Worm (Caenorhabditis elegans): ENCODE results near the gene clc-31.

The clc-31 gene

DNA sequence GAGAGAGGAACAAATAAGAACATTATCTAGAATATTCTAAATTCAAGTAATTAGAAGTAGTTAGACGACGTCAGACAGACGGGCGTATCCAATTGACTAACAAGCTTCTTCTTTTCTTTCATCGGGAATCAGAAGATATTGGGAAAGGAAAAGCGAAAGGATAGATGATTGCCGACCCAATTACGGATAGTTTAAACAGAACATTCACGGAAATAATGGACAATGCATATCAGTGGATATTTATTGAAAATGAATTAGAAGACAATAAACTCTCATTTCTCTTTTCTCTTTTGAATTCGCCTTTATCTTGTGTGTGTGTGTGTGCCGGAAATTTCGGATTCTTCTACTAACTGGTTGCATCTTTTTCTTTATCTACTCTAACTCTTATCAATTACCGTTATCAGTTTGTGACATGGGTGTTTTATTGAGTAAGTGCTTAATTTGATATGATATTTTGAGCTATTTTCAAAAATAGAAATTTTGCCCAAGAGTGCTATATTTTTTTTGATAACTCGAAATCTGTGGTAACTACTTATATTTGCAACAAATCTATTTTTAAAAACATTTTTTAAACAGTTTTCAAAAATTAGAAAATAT, 6.4 kb upstream of the clc-31 start:
- TF ChIP-seq pqm-1 (tag; optimal IDR thresholded peaks at IDR 0.05), result peak; percentile 1
- TF ChIP-seq aha-1 (tag), result peak; percentile 85
- TF ChIP-seq R02D3.7 (tag; optimal IDR thresholded peaks at IDR 0.05), result no peak
- TF ChIP-seq madf-9 (GFP tag; conservative IDR thresholded peaks at IDR 0.05), result no peak
- peak in 1 of 2 experiments; percentile 60 for TF ChIP-seq unc-62 (GFP tag; optimal IDR thresholded peaks at IDR 0.05 in 1 of 2)
- no peak for TF ChIP-seq unc-62 (tag; optimal IDR thresholded peaks at IDR 0.05)

DNA sequence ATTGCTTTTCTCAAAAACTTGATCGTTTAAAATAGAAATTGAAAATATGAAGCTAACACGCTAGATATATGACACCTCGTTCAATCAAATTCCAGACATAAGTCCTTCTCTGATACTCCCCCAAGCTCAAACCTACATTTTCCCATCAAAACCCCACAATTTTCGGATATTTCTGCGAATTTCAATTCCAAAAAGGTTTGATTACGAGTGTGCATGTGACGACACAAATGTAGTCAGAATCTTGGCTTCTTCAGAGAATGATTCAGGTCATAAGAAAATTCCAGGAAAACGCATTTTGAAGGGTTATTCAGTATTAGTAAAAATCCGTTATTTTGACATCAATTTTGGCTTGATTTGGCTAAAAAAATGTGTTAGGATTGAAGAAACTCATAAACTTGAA, 5.5 kb upstream of the clc-31 start:
- TF ChIP-seq Y5F2A.4 (GFP tag; optimal IDR thresholded peaks at IDR 0.05) (no peak), lin-13 (GFP tag; optimal IDR thresholded peaks at IDR 0.05) (no peak), dmd-8 (GFP tag; IDR thresholded peaks at IDR 0.05) (no peak), lin-29 (GFP tag; IDR thresholded peaks at IDR 0.05) (no peak), dpl-1 (GFP tag; optimal IDR thresholded peaks at IDR 0.05) (no peak), madf-9 (GFP tag; conservative IDR thresholded peaks at IDR 0.05) (no peak), unc-62 (GFP tag; optimal IDR thresholded peaks at IDR 0.05 in 1 of 2) (no peak), unc-62 (tag; optimal IDR thresholded peaks at IDR 0.05) (no peak), duxl-1 (tag; optimal IDR thresholded peaks at IDR 0.05; ENCODE audit: poor library complexity) (no peak), spr-3 (GFP tag; optimal IDR thresholded peaks at IDR 0.05) (no peak)

DNA sequence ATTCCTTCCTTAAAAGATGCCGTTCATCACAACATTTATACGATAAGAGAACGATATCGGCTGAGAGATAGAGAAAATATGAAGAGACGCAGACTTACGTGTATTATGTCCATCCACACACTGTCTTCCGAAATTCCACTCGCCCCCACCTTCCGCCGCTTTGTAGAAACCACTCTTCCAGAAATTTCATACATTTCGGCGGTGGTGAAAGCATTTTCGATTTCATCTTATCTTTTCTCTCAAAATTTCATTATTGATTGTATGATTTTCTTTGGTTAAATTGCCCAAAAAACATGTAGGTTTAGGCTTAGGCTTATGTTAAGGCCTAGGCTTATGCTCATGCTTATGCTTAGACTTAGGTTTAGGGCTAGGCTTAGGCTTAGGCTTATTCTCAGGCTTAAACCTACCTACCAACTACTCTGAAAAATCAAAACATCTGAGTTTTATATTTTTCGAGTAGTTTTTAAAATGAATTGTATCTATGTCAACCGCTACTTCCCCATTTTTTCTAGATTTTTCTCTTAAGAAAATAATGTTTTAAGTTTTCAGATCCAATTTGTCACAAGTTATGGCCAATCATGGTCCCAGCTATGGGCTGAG, 3.0 kb upstream of the clc-31 start, which contains the start of gene cpn-2:
cpn-2 (plus strand) TSS at position 550 of the 600 bp plus-strand sequence.
- no peak for TF ChIP-seq mdt-29 (GFP tag; IDR thresholded peaks at IDR 0.05)
- no peak for TF ChIP-seq nhr-28 (tag; optimal IDR thresholded peaks at IDR 0.05)
- TF ChIP-seq zfp-2 (tag; optimal IDR thresholded peaks at IDR 0.05), result no peak
- no peak for TF ChIP-seq F49E8.2 (tag; optimal IDR thresholded peaks at IDR 0.05; ENCODE audit: borderline replicate concordance)
- no peak for TF ChIP-seq rbr-2 (tag; optimal IDR thresholded peaks at IDR 0.05)

DNA sequence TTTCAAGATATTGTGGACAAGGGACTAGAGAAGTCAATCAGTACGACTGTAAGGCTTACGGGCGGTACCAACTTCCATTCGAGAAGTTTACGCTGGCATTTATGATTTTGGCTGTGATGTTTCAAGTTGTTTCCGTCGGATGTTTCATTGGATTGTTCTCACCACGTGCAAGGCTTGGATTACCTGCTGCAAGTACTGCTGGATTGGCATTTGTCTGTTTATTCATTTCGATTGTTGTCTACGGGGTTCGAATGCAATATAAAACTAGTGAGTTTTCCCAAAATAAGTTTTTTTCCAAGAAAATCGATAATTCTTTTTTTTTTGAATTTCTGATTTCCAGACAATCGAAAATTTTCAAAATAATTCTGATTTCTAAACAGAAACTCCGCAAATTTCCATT, 390 bp downstream of the clc-31 start:
- TF ChIP-seq nhr-48 (tag; optimal IDR thresholded peaks at IDR 0.05) (no peak), aha-1 (tag) (peak; percentile 91)

DNA sequence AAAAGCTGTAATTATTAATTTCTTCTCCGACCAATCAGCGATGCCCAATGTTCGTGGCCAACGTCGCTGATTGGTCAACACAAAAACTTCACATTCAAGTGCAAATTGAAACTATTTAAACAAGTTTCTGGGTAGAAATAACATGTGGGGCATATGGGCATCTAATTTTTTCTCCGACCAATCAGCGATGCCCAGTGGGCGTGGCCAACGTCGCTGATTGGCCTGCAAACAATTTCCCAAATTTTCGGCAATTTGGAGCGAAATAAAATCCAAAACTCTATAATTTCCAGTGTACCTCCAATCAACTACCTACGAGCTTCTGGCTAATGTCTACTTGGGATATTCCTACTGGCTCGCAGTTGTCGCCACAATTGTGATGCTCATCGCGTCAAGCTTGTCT, 958 bp downstream of the clc-31 start:
- TF ChIP-seq daf-16 (GFP tag; optimal IDR thresholded peaks at IDR 0.05) (no peak), daf-16 (tag; optimal IDR thresholded peaks at IDR 0.05) (no peak), aha-1 (tag) (peak; percentile 19), madf-5 (GFP tag; IDR thresholded peaks at IDR 0.05) (0 out of 4 replicates have a peak, but pooled peaks of 1 of the 2 experiments have one; percentile 25), cey-2 (tag; optimal IDR thresholded peaks at IDR 0.05; ENCODE audit: borderline replicate concordance, insufficient read depth) (no peak), ceh-32 (tag; optimal IDR thresholded peaks at IDR 0.05; ENCODE audit: poor library complexity) (no peak), nhr-10 (tag; optimal IDR thresholded peaks at IDR 0.05) (no peak), mxl-2 (GFP tag; conservative IDR thresholded peaks at IDR 0.05) (no peak), zfp-3 (GFP tag; conservative IDR thresholded peaks at IDR 0.05) (no peak), aly-2 (tag; optimal IDR thresholded peaks at IDR 0.05) (no peak), ceh-28 (tag; optimal IDR thresholded peaks at IDR 0.05) (no peak), mdl-1 (tag; optimal IDR thresholded peaks at IDR 0.05) (no peak), sdz-12 (GFP tag; optimal IDR thresholded peaks at IDR 0.05) (no peak)

DNA sequence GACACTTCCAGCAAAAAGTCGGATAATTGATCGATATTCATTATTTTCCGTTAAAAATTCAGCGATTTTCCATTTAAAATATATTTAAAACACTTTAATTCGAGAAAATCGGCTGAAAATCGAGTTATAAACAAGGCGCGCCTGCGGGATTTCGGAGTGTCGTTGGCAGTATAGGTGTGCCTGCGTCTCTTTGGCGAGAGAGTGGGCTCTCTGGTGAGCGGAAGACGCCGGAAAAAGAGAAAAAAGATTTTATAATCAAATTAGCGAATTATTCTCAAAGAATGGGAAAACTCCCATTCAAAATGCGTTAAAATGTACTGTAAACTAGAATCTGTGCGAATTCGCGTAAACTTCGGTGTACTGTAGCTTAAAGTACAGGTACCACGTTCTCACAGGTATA, 7.4 kb downstream of the clc-31 start, which contains the start of gene D1069.3:
D1069.3 (minus strand) TSS at position 158 of the 400 bp plus-strand sequence.
- TF ChIP-seq F10B5.3 (tag; optimal IDR thresholded peaks at IDR 0.05) (no peak), nhr-41 (GFP tag; IDR thresholded peaks at IDR 0.05) (no peak), nhr-77 (tag; optimal IDR thresholded peaks at IDR 0.05) (no peak), snpc-1.2 (GFP tag; IDR thresholded peaks at IDR 0.05) (no peak), daf-16 (GFP tag; optimal IDR thresholded peaks at IDR 0.05) (no peak), daf-16 (tag; optimal IDR thresholded peaks at IDR 0.05) (no peak), lsy-2 (tag; optimal IDR thresholded peaks at IDR 0.05) (peak in 1 of 2 experiments; percentile 52), ces-1 (GFP tag; optimal IDR thresholded peaks at IDR 0.05) (peak; percentile 7), lin-38 (GFP tag; IDR thresholded peaks at IDR 0.05) (no peak; the same call in 1 of the 2 replicates), T20F7.1 (GFP tag; optimal IDR thresholded peaks at IDR 0.05) (peak; percentile 97), dpl-1 (GFP tag; optimal IDR thresholded peaks at IDR 0.05) (peak; percentile 23), fos-1 (tag; optimal IDR thresholded peaks at IDR 0.05) (no peak), ZK546.5 (tag; optimal IDR thresholded peaks at IDR 0.05) (no peak), aly-2 (tag; optimal IDR thresholded peaks at IDR 0.05) (no peak), Y5F2A.4 (GFP tag; optimal IDR thresholded peaks at IDR 0.05) (no peak), aha-1 (tag) (no peak), snpc-4 (tag; optimal IDR thresholded peaks at IDR 0.05) (no peak)

All from whole organism, L4 larva.